Worm (Caenorhabditis elegans) whole organism, early embryonic: ENCODE results near the gene srw-94.

Experiments
- B0310.2 ChIP-seq: sonication (generic microtip); optimal IDR thresholded peaks from 2 replicates; lab custom pipeline; 2016; ENCODE audit warnings: mild to moderate bottlenecking, missing genetic modification characterization, missing compliant biosample characterization
- F13C5.2 ChIP-seq: sonication (generic microtip); optimal IDR thresholded peaks from 2 replicates; lab custom pipeline; 2017; ENCODE audit warnings: mild to moderate bottlenecking, missing genetic modification characterization, inconsistent platforms, missing compliant biosample characterization
- ama-1 ChIP-seq: fragments of 150-350 bp; optimal IDR thresholded peaks from 2 replicates; lab custom pipeline; 2014
- flt-1 ChIP-seq: fragments of 200-800 bp; sonication (Bioruptor generic); IDR thresholded peaks from 2 replicates; pipeline ENCODE4 v1.3.6; 2022; ENCODE audit warnings: missing genetic modification characterization, missing compliant biosample characterization
- hmg-4 ChIP-seq: fragments of 200-800 bp; sonication (Bioruptor generic); optimal IDR thresholded peaks from 2 replicates; lab custom pipeline; 2018; ENCODE audit warnings: mild to moderate bottlenecking, missing genetic modification characterization, missing compliant biosample characterization
- scrt-1 ChIP-seq: fragments of 200-800 bp; sonication (Bioruptor generic); IDR thresholded peaks from 2 replicates; pipeline ENCODE4 v1.3.6; 2022; ENCODE audit warnings: missing genetic modification characterization, missing compliant biosample characterization
- sea-1 ChIP-seq: fragments of 200-800 bp; sonication (Bioruptor generic); conservative IDR thresholded peaks from 2 replicates; pipeline ENCODE4 v1.3.6; 2022; ENCODE audit warnings: missing genetic modification characterization, missing compliant biosample characterization
- tbx-37 ChIP-seq: fragments of 200-800 bp; sonication (Bioruptor generic); conservative IDR thresholded peaks from 2 replicates; pipeline ENCODE4 v1.3.6; 2022; ENCODE audit warnings: missing genetic modification reagents, missing genetic modification characterization, missing compliant biosample characterization

- no peak for TF ChIP-seq B0310.2 (tag; lab: Kevin White, UChicago)
- TF ChIP-seq ama-1 (lab: Kevin White, UChicago): no peak
- TF ChIP-seq F13C5.2 (tag; lab: Kevin White, UChicago): no peak
- TF ChIP-seq tbx-37 (GFP tag; lab: Robert Waterston, UW): no peak
- TF ChIP-seq hmg-4 (GFP tag; lab: Kevin White, UChicago): no peak
- TF ChIP-seq sea-1: no peak
- no peak for TF ChIP-seq scrt-1
- TF ChIP-seq flt-1 (GFP tag; lab: Robert Waterston, UW): no peak
These were observed 11.8 kb upstream of the srw-94 start, which contains the start of gene dpf-7 for ce11 chrIV:4802494-4802893.
